Fruit fly (Drosophila melanogaster): ENCODE data around the gene pcx.

pcx gene

dm6 chrX:2278782-2279304 lies 53.7 kb downstream of the pcx start:
- TF ChIP-seq Hnf4 (GFP tag; optimal IDR thresholded peaks at IDR 0.05), result no peak
- no peak for TF ChIP-seq lola (GFP tag; optimal IDR thresholded peaks at IDR 0.05)
- no peak for TF ChIP-seq N (GFP tag; optimal IDR thresholded peaks at IDR 0.05)
- no peak for TF ChIP-seq CrebA (GFP tag; optimal IDR thresholded peaks at IDR 0.05; ENCODE audit: borderline replicate concordance)
- TF ChIP-seq woc (GFP tag; optimal IDR thresholded peaks at IDR 0.05), result no peak
- TF ChIP-seq sv (GFP tag; optimal IDR thresholded peaks at IDR 0.05), result no peak
- TF ChIP-seq brk (GFP tag; optimal IDR thresholded peaks at IDR 0.05), result no peak
- no peak for TF ChIP-seq jim (GFP tag; optimal IDR thresholded peaks at IDR 0.05)
- TF ChIP-seq br (GFP tag; optimal IDR thresholded peaks at IDR 0.05), result no peak
- TF ChIP-seq Mio (GFP tag; optimal IDR thresholded peaks at IDR 0.05), result no peak
- no peak for TF ChIP-seq dl (GFP tag; optimal IDR thresholded peaks at IDR 0.05; ENCODE audit: insufficient read depth in 1 of 2, partially characterized antibody in 2 of 2)
- TF ChIP-seq tai (GFP tag; optimal IDR thresholded peaks at IDR 0.05), result no peak
- TF ChIP-seq Vsx2 (GFP tag; optimal IDR thresholded peaks at IDR 0.05; ENCODE audit: partially characterized antibody), result no peak
- TF ChIP-seq h (GFP tag; optimal IDR thresholded peaks at IDR 0.05), result no peak
- no peak for TF ChIP-seq sage (GFP tag; optimal IDR thresholded peaks at IDR 0.05)
- TF ChIP-seq psq (GFP tag; optimal IDR thresholded peaks at IDR 0.05), result no peak
- TF ChIP-seq dmrt93B (GFP tag; optimal IDR thresholded peaks at IDR 0.05), result no peak
- no peak for TF ChIP-seq Dif (GFP tag; optimal IDR thresholded peaks at IDR 0.05; ENCODE audit: partially characterized antibody)
- TF ChIP-seq ey (GFP tag; optimal IDR thresholded peaks at IDR 0.05), result no peak
- TF ChIP-seq Hr78 (GFP tag; optimal IDR thresholded peaks at IDR 0.05), result no peak

dm6 chrX:2283470-2283869 lies 58.4 kb downstream of the pcx start:
- TF ChIP-seq Sp1 (GFP tag; optimal IDR thresholded peaks at IDR 0.05) (peak; percentile 23), psq (GFP tag; optimal IDR thresholded peaks at IDR 0.05) (peak; percentile 56), tai (GFP tag; optimal IDR thresholded peaks at IDR 0.05) (no peak)

- TF ChIP-seq fru (GFP tag; optimal IDR thresholded peaks at IDR 0.05) (peak; percentile 25), Jra (GFP tag; optimal IDR thresholded peaks at IDR 0.05) (no peak), Mio (GFP tag; optimal IDR thresholded peaks at IDR 0.05) (no peak), usp (GFP tag; optimal IDR thresholded peaks at IDR 0.05) (no peak), Hr78 (GFP tag; optimal IDR thresholded peaks at IDR 0.05) (no peak), Rel (GFP tag; optimal IDR thresholded peaks at IDR 0.05) (no peak), Rel (tag; optimal IDR thresholded peaks at IDR 0.05) (peak; percentile 44), h (GFP tag; optimal IDR thresholded peaks at IDR 0.05) (peak; percentile 92)
These were observed 61.2 kb downstream of the pcx start for dm6 chrX:2286255-2286654.

dm6 chrX:2286985-2287384 lies 61.9 kb downstream of the pcx start:
- TF ChIP-seq Mio (GFP tag; optimal IDR thresholded peaks at IDR 0.05) (no peak), usp (GFP tag; optimal IDR thresholded peaks at IDR 0.05) (no peak), ey (GFP tag; optimal IDR thresholded peaks at IDR 0.05) (no peak), foxo (GFP tag; optimal IDR thresholded peaks at IDR 0.05) (no peak), CG9705 (GFP tag; optimal IDR thresholded peaks at IDR 0.05) (no peak), Vsx2 (GFP tag; optimal IDR thresholded peaks at IDR 0.05; ENCODE audit: partially characterized antibody) (no peak), fru (GFP tag; optimal IDR thresholded peaks at IDR 0.05) (no peak), Rel (GFP tag; optimal IDR thresholded peaks at IDR 0.05) (no peak), Rel (tag; optimal IDR thresholded peaks at IDR 0.05) (no peak), GATAd (GFP tag; optimal IDR thresholded peaks at IDR 0.05) (no peak), sv (GFP tag; optimal IDR thresholded peaks at IDR 0.05) (no peak), CG32264 (GFP tag; optimal IDR thresholded peaks at IDR 0.05) (no peak), Myc (optimal IDR thresholded peaks at IDR 0.05) (no peak), psq (GFP tag; optimal IDR thresholded peaks at IDR 0.05) (no peak), br (GFP tag; optimal IDR thresholded peaks at IDR 0.05) (no peak), Abd-B (GFP tag; optimal IDR thresholded peaks at IDR 0.05) (no peak), HLH106 (tag; optimal IDR thresholded peaks at IDR 0.05) (no peak), dmrt93B (GFP tag; optimal IDR thresholded peaks at IDR 0.05) (no peak), Jra (GFP tag; optimal IDR thresholded peaks at IDR 0.05) (no peak)

Data from whole organism, wandering third instar larva.